Worm (Caenorhabditis elegans): ENCODE results near the gene rpi-2.
A peak's percentile ranks its signal among the peaks of the same experiment; 100 is the strongest.

The rpi-2 gene

DNA sequence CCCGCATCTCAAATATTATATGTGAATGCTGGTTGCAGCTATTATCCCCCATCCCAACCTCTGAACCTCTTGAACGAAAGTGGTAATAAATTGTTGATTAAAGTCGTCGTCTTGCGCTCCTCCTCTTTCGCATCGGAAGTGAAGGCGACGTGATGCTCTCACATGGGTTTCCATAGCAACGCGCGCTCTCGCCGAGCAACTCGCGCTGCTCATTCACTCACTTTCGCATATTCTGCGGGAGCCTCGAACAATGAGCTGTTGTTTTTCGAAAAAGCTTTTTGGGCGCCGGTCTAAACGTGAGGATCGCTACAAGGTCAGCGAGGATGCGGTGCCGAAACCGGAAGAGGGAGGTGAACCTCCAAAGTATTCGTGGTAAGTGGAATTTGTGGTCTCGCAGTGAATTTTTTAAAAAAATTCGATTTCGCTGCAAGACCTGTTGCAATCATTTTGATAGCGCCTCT is at the start of gene rpi-2:
Gene rpi-2, plus strand, starts transcription at position 234 of the 461 bp plus-strand sequence.
- peak; percentile 50 for TF ChIP-seq ZK546.5 (tag; optimal IDR thresholded peaks at IDR 0.05)
- TF ChIP-seq lin-13 (GFP tag; optimal IDR thresholded peaks at IDR 0.05) = peak; percentile 30
- peak; percentile 22 for TF ChIP-seq nhr-25 (tag; optimal IDR thresholded peaks at IDR 0.05)
- TF ChIP-seq lsy-2 (tag; optimal IDR thresholded peaks at IDR 0.05) = peak in 1 of 2 experiments; percentile 12
- no peak for TF ChIP-seq peb-1 (tag; optimal IDR thresholded peaks at IDR 0.05)

DNA sequence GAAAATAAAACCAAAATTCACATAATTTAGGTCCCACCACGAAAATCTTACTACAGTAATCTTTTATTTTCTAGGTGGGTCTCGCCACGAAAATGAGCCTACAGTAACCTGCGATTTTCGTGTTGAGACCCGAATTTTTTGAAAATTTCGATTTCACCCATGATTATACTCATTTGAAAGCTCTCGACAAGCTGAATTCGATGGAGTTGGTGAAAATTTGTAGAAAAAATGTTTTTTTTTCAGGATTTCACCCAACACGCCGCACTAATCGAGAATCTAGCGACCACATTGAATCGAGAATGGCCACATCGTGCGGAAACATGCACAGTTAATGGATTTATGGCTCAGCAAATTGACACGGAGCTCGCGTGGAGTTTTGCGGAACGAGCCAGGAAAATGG is 48.2 kb upstream of the rpi-2 start:
- TF ChIP-seq nhr-12 (tag; optimal IDR thresholded peaks at IDR 0.05) (no peak), nhr-77 (tag; optimal IDR thresholded peaks at IDR 0.05) (no peak), blmp-1 (tag; optimal IDR thresholded peaks at IDR 0.05; ENCODE audit: insufficient read depth) (no peak), C34F6.9 (tag; optimal IDR thresholded peaks at IDR 0.05) (no peak), ztf-1 (GFP tag; conservative IDR thresholded peaks at IDR 0.05) (no peak), F13H6.1 (tag; optimal IDR thresholded peaks at IDR 0.05) (no peak), nhr-23 (tag; optimal IDR thresholded peaks at IDR 0.05) (no peak), crh-2 (tag; optimal IDR thresholded peaks at IDR 0.05) (no peak), mab-5 (tag; optimal IDR thresholded peaks at IDR 0.05) (no peak), ama-1 (optimal IDR thresholded peaks at IDR 0.05) (no peak), alr-1 (tag; optimal IDR thresholded peaks at IDR 0.05) (no peak), peb-1 (tag; optimal IDR thresholded peaks at IDR 0.05) (no peak)

DNA sequence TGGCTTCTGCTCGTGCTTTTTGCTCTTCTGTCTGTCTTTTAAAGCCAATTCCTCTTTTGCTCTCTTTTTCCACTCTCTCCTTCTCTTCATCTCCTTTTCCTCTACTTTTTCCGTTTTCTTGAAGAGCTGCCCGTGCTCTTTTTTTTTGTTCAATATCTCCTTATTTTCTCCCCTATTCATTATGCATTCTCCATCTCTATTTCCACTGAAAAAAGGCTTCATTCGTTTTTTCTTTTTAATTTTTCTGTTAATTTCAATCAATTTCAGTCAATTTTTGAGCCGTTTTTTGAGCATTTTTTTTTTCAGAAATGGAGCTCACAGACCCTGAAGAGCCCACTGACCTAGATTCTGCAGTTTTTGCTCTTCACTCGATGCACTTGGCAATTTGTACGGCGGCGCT is 38.7 kb upstream of the rpi-2 start, which contains the start of gene Y41D4B.1:
Gene Y41D4B.1, plus strand, starts transcription at position 301 of the 400 bp plus-strand sequence.
- TF ChIP-seq mab-5 (tag; optimal IDR thresholded peaks at IDR 0.05) = no peak
- TF ChIP-seq lin-13 (GFP tag; optimal IDR thresholded peaks at IDR 0.05) = no peak
- TF ChIP-seq C34F6.9 (tag; optimal IDR thresholded peaks at IDR 0.05) = peak; percentile 3
- TF ChIP-seq blmp-1 (tag; optimal IDR thresholded peaks at IDR 0.05; ENCODE audit: insufficient read depth) = no peak

DNA sequence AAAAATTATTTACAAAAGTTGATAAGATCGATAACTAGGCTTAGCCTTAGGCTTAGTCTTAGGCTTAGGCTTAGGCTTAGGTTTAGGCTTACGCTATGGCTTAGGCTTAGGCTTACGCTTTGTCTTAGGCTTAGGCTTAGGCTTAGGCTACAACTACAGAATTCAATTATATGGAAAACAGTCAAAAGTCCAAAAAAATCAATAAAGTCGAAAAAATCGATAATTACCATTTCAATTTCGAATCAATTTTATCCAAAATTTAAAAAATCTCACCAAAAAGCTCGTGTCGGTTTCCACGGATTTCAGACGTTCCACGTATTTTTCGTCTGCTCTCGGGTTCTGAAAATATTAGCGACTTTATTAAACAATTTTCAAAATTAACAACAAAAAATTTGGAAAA is 34.1 kb upstream of the rpi-2 start:
- TF ChIP-seq peb-1 (tag; optimal IDR thresholded peaks at IDR 0.05) (no peak), blmp-1 (tag; optimal IDR thresholded peaks at IDR 0.05; ENCODE audit: insufficient read depth) (no peak)

DNA sequence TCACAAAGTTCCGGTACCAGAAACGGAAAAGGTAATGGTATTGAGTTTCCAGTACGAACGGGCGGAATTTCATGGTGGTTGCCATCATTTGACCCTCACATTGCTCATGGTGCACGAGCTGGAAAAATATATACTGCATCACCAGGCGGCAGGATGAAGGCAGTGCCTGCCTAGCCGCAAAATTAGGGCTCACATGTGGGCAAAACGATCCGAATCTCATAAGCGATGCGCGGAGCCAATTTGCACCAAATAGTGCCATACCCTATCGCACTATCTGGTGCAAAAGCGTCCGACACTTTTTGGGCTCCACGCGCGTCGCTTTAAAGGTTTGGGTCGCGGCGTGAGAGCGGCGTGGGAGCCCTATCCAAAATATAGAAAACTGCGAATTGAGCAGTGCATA is 31.8 kb upstream of the rpi-2 start:
- TF ChIP-seq skn-1 (tag; optimal IDR thresholded peaks at IDR 0.05) = no peak
- no peak for TF ChIP-seq alr-1 (tag; optimal IDR thresholded peaks at IDR 0.05)
- no peak for TF ChIP-seq lin-13 (GFP tag; optimal IDR thresholded peaks at IDR 0.05)
- TF ChIP-seq peb-1 (tag; optimal IDR thresholded peaks at IDR 0.05) = no peak
- TF ChIP-seq nhr-10 (tag; optimal IDR thresholded peaks at IDR 0.05) = no peak

DNA sequence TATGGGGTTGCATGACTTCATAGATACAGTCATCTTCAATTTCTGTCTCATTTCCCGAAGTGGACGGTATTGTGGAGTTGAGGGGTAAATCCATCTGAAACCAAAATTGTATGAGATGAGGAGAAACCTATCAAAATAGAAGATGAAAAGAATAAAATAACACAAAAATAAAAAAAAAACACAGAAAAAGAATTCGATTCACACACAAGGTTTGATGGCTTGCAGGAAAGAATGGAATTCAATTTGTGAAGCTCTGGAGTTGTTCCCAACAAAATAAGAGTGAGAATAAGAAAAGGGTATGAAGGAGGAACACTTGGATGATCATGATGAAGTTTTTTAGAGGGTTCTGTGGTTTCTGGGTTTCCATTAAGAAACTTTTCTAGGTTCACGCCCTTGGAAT is 29.0 kb upstream of the rpi-2 start, which contains the start of gene Y41D4B.24:
Gene Y41D4B.24, minus strand, starts transcription at position 101 of the 400 bp plus-strand sequence.
- TF ChIP-seq ama-1 (optimal IDR thresholded peaks at IDR 0.05) (no peak), lin-39 (tag; optimal IDR thresholded peaks at IDR 0.05) (no peak), C34F6.9 (tag; optimal IDR thresholded peaks at IDR 0.05) (no peak), elt-1 (tag; optimal IDR thresholded peaks at IDR 0.05) (no peak), zag-1 (tag; optimal IDR thresholded peaks at IDR 0.05) (no peak), mbf-1 (tag; optimal IDR thresholded peaks at IDR 0.05) (no peak), Y55F3AM.14 (GFP tag; optimal IDR thresholded peaks at IDR 0.05) (no peak), sma-3 (GFP tag; optimal IDR thresholded peaks at IDR 0.05) (no peak), ztf-4 (tag; optimal IDR thresholded peaks at IDR 0.05) (no peak), sem-4 (tag; optimal IDR thresholded peaks at IDR 0.05) (no peak), lsy-2 (tag; optimal IDR thresholded peaks at IDR 0.05) (no peak), ceh-16 (tag; optimal IDR thresholded peaks at IDR 0.05) (no peak), nhr-25 (tag; optimal IDR thresholded peaks at IDR 0.05) (no peak)

DNA sequence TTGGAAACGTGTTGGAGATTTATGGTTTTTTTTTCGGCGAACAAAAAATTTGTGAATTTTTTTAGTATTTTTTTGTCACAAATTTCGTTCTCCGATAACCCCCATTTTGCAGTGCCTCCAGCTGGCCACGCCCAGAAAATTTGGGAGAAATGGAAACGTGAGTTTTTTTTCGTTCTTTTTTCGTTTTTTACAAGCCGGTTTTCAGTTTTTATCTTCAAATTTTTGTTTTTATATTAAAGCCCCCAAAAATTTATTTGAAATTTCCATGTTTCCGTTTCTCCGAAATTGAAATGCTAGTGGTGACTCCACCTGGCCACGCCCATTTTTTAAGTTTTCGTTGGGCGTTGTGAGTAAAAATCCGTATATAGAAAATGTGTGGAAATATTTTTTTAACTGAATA is 23.9 kb upstream of the rpi-2 start:
- TF ChIP-seq crh-2 (tag; optimal IDR thresholded peaks at IDR 0.05) (no peak), skn-1 (tag; optimal IDR thresholded peaks at IDR 0.05) (no peak), sem-4 (tag; optimal IDR thresholded peaks at IDR 0.05) (no peak), F13H6.1 (tag; optimal IDR thresholded peaks at IDR 0.05) (no peak), nhr-12 (tag; optimal IDR thresholded peaks at IDR 0.05) (no peak), ceh-82 (tag; optimal IDR thresholded peaks at IDR 0.05) (no peak), zag-1 (tag; optimal IDR thresholded peaks at IDR 0.05) (no peak), nhr-21 (tag; optimal IDR thresholded peaks at IDR 0.05) (no peak), ztf-4 (tag; optimal IDR thresholded peaks at IDR 0.05) (no peak), unc-55 (GFP tag; optimal IDR thresholded peaks at IDR 0.05) (no peak)
